Fruit fly (Drosophila melanogaster) whole organism, prepupa: Measurements from ENCODE around the gene Cpr65Au.

Source experiments
- CG11762 ChIP-seq: fragments of 200-800 bp; sonication (Bioruptor generic); optimal IDR thresholded peaks from 3 replicates; lab custom pipeline; 2016; ENCODE audit warnings: missing biosample characterization, missing genetic modification characterization; ENCODE audit not compliant: insufficient read depth
- CG6808 ChIP-seq: fragments of 200-800 bp; sonication (Bioruptor generic); optimal IDR thresholded peaks from 3 replicates; lab custom pipeline; 2017; ENCODE audit warnings: missing biosample characterization, missing genetic modification characterization, mild to moderate bottlenecking, moderate library complexity, missing genetic modification reagents
- CG6854 ChIP-seq: fragments of 200-800 bp; sonication (Bioruptor generic); optimal IDR thresholded peaks from 2 replicates; lab custom pipeline; 2017; ENCODE audit warnings: missing biosample characterization, mild to moderate bottlenecking, missing genetic modification characterization
- CG8119 ChIP-seq: fragments of 200-800 bp; sonication (Bioruptor generic); IDR thresholded peaks from 3 replicates; pipeline ENCODE4 v1.3.6; 2022; ENCODE audit warnings: missing biosample characterization, missing genetic modification characterization
- Eip75B ChIP-seq: fragments of 200-800 bp; sonication (Bioruptor generic); optimal IDR thresholded peaks from 3 replicates; lab custom pipeline; 2016; ENCODE audit warnings: missing biosample characterization, missing genetic modification characterization
- Eip78C ChIP-seq: fragments of 200-800 bp; sonication (Bioruptor generic); peaks from one replicate; lab custom pipeline; 2016; ENCODE audit warnings: missing biosample characterization, missing genetic modification characterization
- Sox14 ChIP-seq: fragments of 200-800 bp; sonication (Bioruptor generic); optimal IDR thresholded peaks from 3 replicates; lab custom pipeline; 2016; ENCODE audit warnings: missing biosample characterization, missing genetic modification characterization
- acj6 ChIP-seq: fragments of 200-800 bp; sonication (Bioruptor generic); optimal IDR thresholded peaks from 3 replicates; lab custom pipeline; 2016; ENCODE audit warnings: missing biosample characterization, missing genetic modification characterization
- fd59A ChIP-seq: fragments of 200-800 bp; sonication (Bioruptor generic); optimal IDR thresholded peaks from 2 replicates; lab custom pipeline; 2017; ENCODE audit warnings: missing biosample characterization, mild to moderate bottlenecking, missing genetic modification characterization, missing genetic modification reagents

DNA sequence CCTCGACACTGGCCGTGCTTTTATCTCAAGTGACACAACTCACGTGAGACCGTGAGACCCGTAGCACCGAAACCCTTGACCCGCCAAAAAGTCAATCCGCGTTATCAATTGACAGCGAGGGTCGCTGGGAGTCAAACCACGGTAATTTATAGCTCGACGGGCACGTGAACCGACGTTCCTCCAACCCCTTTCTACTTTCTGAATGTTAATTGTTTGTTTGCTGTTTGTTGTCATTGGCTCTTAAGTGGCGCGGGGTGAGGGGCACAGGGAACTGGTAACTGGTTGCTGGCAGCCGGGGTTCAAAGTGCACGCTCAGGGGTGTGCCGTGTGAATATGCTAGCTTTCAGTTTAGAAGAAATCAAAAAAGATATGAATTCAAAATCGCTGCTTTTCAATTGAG lies 25.2 kb downstream of the Cpr65Au start:
- TF ChIP-seq Sox14 (GFP tag; lab: Kevin White, UChicago) (no peak), Eip75B (no peak), CG8119 (GFP tag; lab: Robert Waterston, UW) (no peak), CG11762 (GFP tag; lab: Kevin White, UChicago) (no peak), CG6808 (GFP tag; lab: Kevin White, UChicago) (no peak), acj6 (GFP tag; lab: Kevin White, UChicago) (no peak), CG6854 (GFP tag; lab: Kevin White, UChicago) (no peak), fd59A (GFP tag; lab: Kevin White, UChicago) (no peak), Eip78C (no peak)
